Fruit fly (Drosophila melanogaster) whole organism: ENCODE data around the gene CG17234.

Experiments used
- pan ChIP-seq: fragments of >200 bp; optimal IDR thresholded peaks from 2 replicates; lab custom pipeline; 2017
- psq ChIP-seq: fragments of >200 bp; optimal IDR thresholded peaks from 2 replicates; lab custom pipeline; 2017
- usp ChIP-seq: fragments of >200 bp; optimal IDR thresholded peaks from 2 replicates; lab custom pipeline; 2017; ENCODE audit warnings: missing biosample characterization, missing genetic modification characterization, mixed read lengths

DNA sequence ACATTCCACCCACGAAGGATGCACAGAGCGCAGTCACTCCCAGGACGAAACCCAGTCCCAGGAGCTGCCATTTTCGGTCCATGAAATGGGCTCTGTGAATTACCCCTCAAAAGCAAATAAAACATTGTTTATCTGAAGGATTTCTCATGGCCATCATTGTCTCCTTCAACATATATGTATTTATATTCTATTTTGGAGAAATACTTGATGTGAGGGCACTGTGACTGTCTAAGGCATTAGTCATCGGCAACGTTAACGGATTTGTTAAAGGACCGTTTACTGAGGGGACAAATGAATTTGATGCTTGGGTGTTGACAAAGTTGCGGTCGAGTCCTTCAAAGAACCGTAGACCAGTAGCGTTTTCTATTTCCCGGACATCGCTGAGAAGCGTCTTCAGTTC lies 13.6 kb upstream of the CG17234 start, which contains the start of gene Tengl2:
- TF ChIP-seq pan (lab: Kevin White, UChicago) = no peak
- no peak for TF ChIP-seq psq (lab: Kevin White, UChicago)
- no peak for TF ChIP-seq usp (GFP tag; lab: Kevin White, UChicago)
